Worm (Caenorhabditis elegans) whole organism, L4 larva: Measurements from ENCODE around the gene C45G7.4.

Experiments used
- T26A8.4 ChIP-seq: fragments of 200-800 bp; sonication (Bioruptor generic); IDR thresholded peaks from 2 replicates; pipeline ENCODE4 v1.3.6; 2022; ENCODE audit warnings: missing genetic modification characterization, missing compliant biosample characterization
- Y105C5A.15 ChIP-seq: fragments of 200-800 bp; sonication (Bioruptor generic); IDR thresholded peaks from 2 replicates; pipeline ENCODE4 v1.3.6; 2022; ENCODE audit warnings: missing genetic modification characterization, missing compliant biosample characterization
- Y48G9A.11 ChIP-seq: fragments of 200-800 bp; sonication (Bioruptor generic); IDR thresholded peaks from 2 replicates; pipeline ENCODE4 v1.3.6; 2022; ENCODE audit warnings: missing genetic modification reagents, missing genetic modification characterization, missing compliant biosample characterization
- ZK337.2 ChIP-seq: fragments of 200-800 bp; sonication (Bioruptor generic); IDR thresholded peaks from 2 replicates; pipeline ENCODE4 v1.3.6; 2022; ENCODE audit warnings: missing genetic modification reagents, missing genetic modification characterization, missing compliant biosample characterization
- aha-1 ChIP-seq: fragments of 150-350 bp; peaks from one replicate; lab custom pipeline; 2014; ENCODE audit warnings: missing biosample characterization, missing genetic modification characterization
- aly-2 ChIP-seq: sonication (generic microtip); optimal IDR thresholded peaks from 2 replicates; lab custom pipeline; 2018; ENCODE audit warnings: missing biosample characterization, missing genetic modification characterization
- arid-1 ChIP-seq: fragments of 200-800 bp; sonication (Bioruptor generic); conservative IDR thresholded peaks from 2 replicates; pipeline ENCODE4 v1.3.6; 2022; ENCODE audit warnings: missing genetic modification reagents, missing genetic modification characterization, missing compliant biosample characterization
- ceh-28 ChIP-seq: fragments of 150-350 bp; optimal IDR thresholded peaks from 2 replicates; lab custom pipeline; 2014; ENCODE audit warnings: missing biosample characterization, missing genetic modification reagents, missing genetic modification characterization
- ceh-32 ChIP-seq: sonication (generic microtip); optimal IDR thresholded peaks from 2 replicates; lab custom pipeline; 2016; ENCODE audit warnings: mild to moderate bottlenecking, missing genetic modification characterization, missing compliant biosample characterization; ENCODE audit not compliant: poor library complexity
- ceh-82 ChIP-seq: sonication (generic microtip); optimal IDR thresholded peaks from 2 replicates; lab custom pipeline; 2017; ENCODE audit warnings: missing biosample characterization, missing genetic modification characterization
- ces-1 ChIP-seq: fragments of 150-350 bp; sonication (generic microtip); optimal IDR thresholded peaks from 4 replicates; lab custom pipeline; 2014; ENCODE audit warnings: missing biosample characterization, missing genetic modification reagents, missing genetic modification characterization
- daf-8 ChIP-seq: fragments of 200-800 bp; sonication (Bioruptor generic); IDR thresholded peaks from 2 replicates; pipeline ENCODE4 v1.3.6; 2022; ENCODE audit warnings: missing genetic modification characterization, missing compliant biosample characterization
- dmd-6 ChIP-seq: fragments of 200-800 bp; sonication (Bioruptor generic); IDR thresholded peaks from 2 replicates; pipeline ENCODE4 v1.3.6; 2022; ENCODE audit warnings: missing genetic modification reagents, missing genetic modification characterization, missing compliant biosample characterization
- egl-27 ChIP-seq: sonication (generic microtip); optimal IDR thresholded peaks from 3 replicates; lab custom pipeline; 2017; ENCODE audit warnings: missing biosample characterization, missing genetic modification reagents, missing genetic modification characterization
- hlh-30 ChIP-seq: sonication (generic microtip); optimal IDR thresholded peaks from 2 replicates; lab custom pipeline; 2017; ENCODE audit warnings: antibody characterized with exemption, mild to moderate bottlenecking, missing genetic modification characterization, missing compliant biosample characterization; ENCODE audit not compliant: insufficient read depth
- hmg-1.1 ChIP-seq: fragments of 200-800 bp; sonication (Bioruptor generic); IDR thresholded peaks from 2 replicates; pipeline ENCODE4 v1.3.6; 2022; ENCODE audit warnings: missing genetic modification reagents, missing genetic modification characterization, missing compliant biosample characterization
- lin-13 ChIP-seq: fragments of 150-350 bp; optimal IDR thresholded peaks from 2 replicates; lab custom pipeline; 2014; ENCODE audit warnings: missing biosample characterization, missing genetic modification reagents, missing genetic modification characterization
- lin-29 ChIP-seq: fragments of 200-800 bp; sonication (Bioruptor generic); IDR thresholded peaks from 2 replicates; pipeline ENCODE4 v1.3.6; 2022; ENCODE audit warnings: missing genetic modification reagents, missing genetic modification characterization, missing compliant biosample characterization
- lin-39 ChIP-seq: fragments of 150-350 bp; optimal IDR thresholded peaks from 2 replicates; lab custom pipeline; 2014; ENCODE audit warnings: missing biosample characterization, missing genetic modification reagents, missing genetic modification characterization
- lsy-2 ChIP-seq, 2 experiments: fragments of 150-350 bp in 1 of 2; sonication (generic microtip) in 1 of 2; optimal IDR thresholded peaks; 2 replicates each; lab custom pipeline; 2014 to 2017; ENCODE audit warnings: missing biosample characterization in 2 of 2, missing genetic modification characterization in 2 of 2
- mes-2 ChIP-seq: sonication (generic microtip); optimal IDR thresholded peaks from 2 replicates; lab custom pipeline; 2016; ENCODE audit warnings: missing genotype, mild to moderate bottlenecking, missing genetic modification characterization, missing compliant biosample characterization; ENCODE audit not compliant: poor library complexity, severe bottlenecking
- mxl-3 ChIP-seq: fragments of 200-800 bp; sonication (Bioruptor generic); optimal IDR thresholded peaks from 2 replicates; lab custom pipeline; 2018; ENCODE audit warnings: mild to moderate bottlenecking, missing genetic modification characterization, missing compliant biosample characterization
- nhr-102 ChIP-seq: sonication (generic microtip); optimal IDR thresholded peaks from 2 replicates; lab custom pipeline; 2016; ENCODE audit warnings: mild to moderate bottlenecking, missing genetic modification characterization, moderate library complexity, missing compliant biosample characterization
- nhr-41 ChIP-seq: fragments of 200-800 bp; sonication (Bioruptor generic); IDR thresholded peaks from 2 replicates; pipeline ENCODE4 v1.3.6; 2022; ENCODE audit warnings: missing genetic modification reagents, missing genetic modification characterization, missing compliant biosample characterization
- nhr-42 ChIP-seq: fragments of 200-800 bp; sonication (Bioruptor generic); IDR thresholded peaks from 2 replicates; pipeline ENCODE4 v1.3.6; 2022; ENCODE audit warnings: missing genetic modification characterization, missing compliant biosample characterization
- pha-4 ChIP-seq, 2 experiments: fragments of 150-350 bp in 1 of 2; fragments of 200-800 bp in 1 of 2; sonication (Bioruptor generic) in 1 of 2; IDR thresholded peaks in 1 of 2; optimal IDR thresholded peaks in 1 of 2; 2 replicates each; pipeline versions ENCODE4 v1.3.6 to Lab custom; 2014 to 2022; ENCODE audit warnings: missing genetic modification characterization in 2 of 2, missing genetic modification reagents in 2 of 2, missing biosample characterization in 1 of 2, missing compliant biosample characterization in 1 of 2
- saeg-2 ChIP-seq: fragments of 200-800 bp; sonication (Bioruptor generic); IDR thresholded peaks from 2 replicates; pipeline ENCODE4 v1.3.6; 2022; ENCODE audit warnings: missing genetic modification reagents, missing genetic modification characterization, missing compliant biosample characterization
- tag-97 ChIP-seq: fragments of 200-800 bp; sonication (Bioruptor generic); IDR thresholded peaks from 2 replicates; pipeline ENCODE4 v1.3.6; 2022; ENCODE audit warnings: missing genetic modification characterization, missing compliant biosample characterization
- unc-39 ChIP-seq: sonication (generic microtip); optimal IDR thresholded peaks from 2 replicates; lab custom pipeline; 2017; ENCODE audit warnings: missing biosample characterization, missing genetic modification characterization
- unc-62 ChIP-seq, 3 experiments: fragments of 150-350 bp in 1 of 3; sonication (generic microtip); optimal IDR thresholded peaks in 2 of 3; peaks in 1 of 3; 1 replicate in 1 of 3; 2 replicates in 2 of 3; lab custom pipeline; 2014 to 2017; ENCODE audit warnings: missing biosample characterization in 3 of 3, missing genetic modification characterization in 3 of 3, missing genetic modification reagents in 3 of 3, missing genotype in 1 of 3
- zip-2 ChIP-seq: fragments of 150-350 bp; optimal IDR thresholded peaks from 2 replicates; lab custom pipeline; 2014; ENCODE audit warnings: missing biosample characterization, missing genetic modification characterization
- ztf-7 ChIP-seq: fragments of 150-350 bp; optimal IDR thresholded peaks from 2 replicates; lab custom pipeline; 2014; ENCODE audit warnings: missing biosample characterization, missing genetic modification characterization

C45G7.4 gene

DNA sequence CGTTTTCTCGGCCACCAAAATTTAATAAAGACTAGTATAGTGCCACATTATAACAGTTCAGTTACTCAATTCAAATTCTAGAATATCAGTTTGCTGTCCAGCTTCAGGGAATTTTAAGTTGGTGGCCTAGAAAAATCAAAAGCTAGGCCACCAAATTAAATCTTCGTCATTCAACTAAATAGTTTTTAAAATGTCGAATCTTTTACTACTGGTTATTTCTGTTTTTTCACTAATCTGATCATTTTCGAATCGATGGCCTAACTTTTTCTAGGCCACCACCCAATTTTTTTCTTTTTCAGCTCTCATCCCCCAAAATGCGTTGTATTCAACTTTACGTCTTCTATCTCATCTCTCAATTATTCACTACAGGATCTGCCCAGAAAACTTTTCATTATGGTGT, 43.6 kb downstream of the C45G7.4 start, which contains the start of gene grd-16:
Gene grd-16 (plus strand): TSS at position 301 of the 400 bp plus-strand sequence.
- TF ChIP-seq unc-62 (GFP tag; optimal IDR thresholded peaks at IDR 0.05 in 1 of 2; lab: Kevin White, UChicago), result peak in 1 of 2 experiments; percentile 13
- no peak for TF ChIP-seq unc-62 (tag; optimal IDR thresholded peaks at IDR 0.05; lab: Kevin White, UChicago)
- no peak for TF ChIP-seq egl-27 (tag; lab: Kevin White, UChicago)
- TF ChIP-seq mes-2 (tag; lab: Kevin White, UChicago), result no peak
- TF ChIP-seq ces-1 (GFP tag; lab: Kevin White, UChicago), result no peak
- TF ChIP-seq lin-13, result no peak
- TF ChIP-seq aly-2 (tag; lab: Kevin White, UChicago), result no peak
- no peak for TF ChIP-seq ztf-7
- no peak for TF ChIP-seq hmg-1.1 (GFP tag; lab: Robert Waterston, UW)
- TF ChIP-seq ceh-32 (tag; lab: Kevin White, UChicago), result no peak
- TF ChIP-seq pha-4 (GFP tag; IDR thresholded peaks at IDR 0.05; lab: Robert Waterston, UW), result no peak
- TF ChIP-seq pha-4 (tag; optimal IDR thresholded peaks at IDR 0.05; lab: Kevin White, UChicago), result no peak
- TF ChIP-seq tag-97 (GFP tag; lab: Robert Waterston, UW), result no peak
- peak; percentile 63 for TF ChIP-seq aha-1 (tag; lab: Kevin White, UChicago)
- no peak for TF ChIP-seq unc-39 (tag; lab: Kevin White, UChicago)
- no peak for TF ChIP-seq saeg-2
- TF ChIP-seq lsy-2 (tag; optimal IDR thresholded peaks at IDR 0.05; lab: Kevin White, UChicago), result no peak
- no peak for TF ChIP-seq T26A8.4 (GFP tag; lab: Robert Waterston, UW)
- TF ChIP-seq ZK337.2 (GFP tag; lab: Robert Waterston, UW), result no peak
- no peak for TF ChIP-seq Y48G9A.11 (GFP tag; lab: Robert Waterston, UW)

DNA sequence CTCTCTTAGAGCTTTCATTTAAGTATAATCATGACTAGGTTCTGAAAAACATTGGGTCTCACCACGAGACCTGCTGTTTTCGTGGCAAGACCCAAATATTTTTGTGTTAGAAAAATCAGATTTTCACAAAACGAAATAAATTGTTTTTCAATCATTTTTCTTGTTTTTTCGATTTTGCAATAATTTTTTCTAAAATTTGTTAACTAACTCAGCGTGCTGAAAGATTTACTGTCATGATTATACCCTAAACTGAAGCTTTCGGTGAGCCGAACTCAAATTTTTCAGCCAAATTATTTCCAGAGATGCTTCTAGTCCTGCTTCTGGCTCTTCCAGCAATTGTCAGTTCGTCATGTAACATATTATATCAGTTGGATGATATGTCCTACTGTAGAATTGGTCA, 49.2 kb downstream of the C45G7.4 start, which contains the start of gene Y69A2AL.2:
Gene Y69A2AL.2 (plus strand): TSS at position 301 of the 400 bp plus-strand sequence.
- TF ChIP-seq nhr-102 (no peak), lin-39 (no peak), hlh-30 (tag; lab: Kevin White, UChicago) (no peak), daf-8 (GFP tag; lab: Robert Waterston, UW) (no peak), nhr-42 (GFP tag; lab: Robert Waterston, UW) (no peak), ceh-28 (tag; lab: Kevin White, UChicago) (no peak), lsy-2 (tag; optimal IDR thresholded peaks at IDR 0.05; lab: Kevin White, UChicago) (no peak), ZK337.2 (GFP tag; lab: Robert Waterston, UW) (no peak), Y105C5A.15 (no peak), hmg-1.1 (GFP tag; lab: Robert Waterston, UW) (no peak), ceh-82 (tag; lab: Kevin White, UChicago) (no peak), dmd-6 (GFP tag; lab: Robert Waterston, UW) (no peak), nhr-41 (GFP tag; lab: Robert Waterston, UW) (no peak), mxl-3 (GFP tag; lab: Kevin White, UChicago) (no peak), zip-2 (no peak), arid-1 (GFP tag; lab: Robert Waterston, UW) (no peak), lin-29 (GFP tag; lab: Robert Waterston, UW) (no peak)
- TF ChIP-seq, all 104 proteins: peak for 0
